Worm (Caenorhabditis elegans) whole organism, mixed stage, embryonic: Measurements from ENCODE around the gene T03E6.9.

Experiments used
- M03D4.4 ChIP-seq: sonication (generic microtip); optimal IDR thresholded peaks from 2 replicates; lab custom pipeline; 2017; ENCODE audit warnings: mild to moderate bottlenecking, missing genetic modification characterization, missing compliant biosample characterization
- ceh-83 ChIP-seq: fragments of 200-800 bp; sonication (Bioruptor generic); optimal IDR thresholded peaks from 2 replicates; lab custom pipeline; 2018; ENCODE audit warnings: mild to moderate bottlenecking, missing genetic modification characterization, missing compliant biosample characterization
- lin-13 ChIP-seq: fragments of 150-350 bp; optimal IDR thresholded peaks from 2 replicates; lab custom pipeline; 2014; ENCODE audit warnings: missing biosample characterization, missing genetic modification characterization
- mab-5 ChIP-seq: fragments of 150-350 bp; optimal IDR thresholded peaks from 2 replicates; lab custom pipeline; 2014; ENCODE audit warnings: missing biosample characterization, missing genetic modification characterization
- nhr-28 ChIP-seq: fragments of 150-350 bp; optimal IDR thresholded peaks from 2 replicates; lab custom pipeline; 2014; ENCODE audit warnings: missing biosample characterization, missing genetic modification characterization
- snpc-4 ChIP-seq: fragments of 150-350 bp; optimal IDR thresholded peaks from 2 replicates; lab custom pipeline; 2014; ENCODE audit warnings: missing biosample characterization, missing genetic modification characterization
- sptf-1 ChIP-seq: sonication (generic microtip); optimal IDR thresholded peaks from 2 replicates; lab custom pipeline; 2017; ENCODE audit warnings: mild to moderate bottlenecking, missing genetic modification characterization, moderate library complexity, missing compliant biosample characterization
- ztf-11 ChIP-seq: fragments of 150-350 bp; optimal IDR thresholded peaks from 2 replicates; lab custom pipeline; 2014; ENCODE audit warnings: missing biosample characterization, missing genetic modification characterization

DNA sequence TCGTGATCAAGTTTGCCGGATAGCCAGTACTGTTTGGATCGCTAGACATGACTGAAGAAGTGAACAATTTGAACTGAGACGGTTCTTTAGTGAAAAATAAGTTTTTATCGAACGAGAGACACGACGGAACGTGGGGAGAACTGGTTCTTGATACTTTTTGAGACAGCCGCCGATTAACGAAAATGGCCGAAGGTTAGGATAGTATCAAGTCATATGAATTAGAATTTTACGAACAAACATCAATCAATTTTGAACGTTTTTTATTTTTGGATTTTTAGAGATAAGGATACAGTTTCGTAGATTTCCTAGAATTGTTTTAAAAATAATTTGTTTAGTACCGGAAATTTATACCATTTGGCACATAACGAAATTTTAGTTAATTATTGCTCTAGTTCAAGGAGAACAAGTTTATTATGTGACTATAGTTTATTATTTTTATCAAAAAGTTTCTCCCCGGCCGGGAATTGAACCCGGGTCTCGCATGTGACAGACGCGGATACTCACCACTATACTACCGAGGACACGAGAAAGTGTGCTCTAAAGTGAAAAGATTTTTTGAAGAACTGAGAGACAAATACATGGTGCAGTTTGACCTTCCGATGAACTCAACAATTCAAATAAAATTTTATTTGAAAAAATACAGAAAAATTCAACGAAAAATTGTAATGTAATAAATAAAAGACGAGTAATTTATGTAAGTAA, 47.9 kb upstream of the T03E6.9 start, which contains the start of gene W06G6.20:
- TF ChIP-seq lin-13 (tag; lab: Kevin White, UChicago) (no peak), ceh-83 (GFP tag; lab: Kevin White, UChicago) (no peak), nhr-28 (tag; lab: Kevin White, UChicago) (no peak), snpc-4 (no peak), sptf-1 (no peak), mab-5 (no peak), M03D4.4 (tag; lab: Kevin White, UChicago) (no peak), ztf-11 (tag; lab: Kevin White, UChicago) (no peak)
